Worm (Caenorhabditis elegans) whole organism, early embryonic: Measurements from ENCODE around the gene T28D9.16.

ENCODE experiments used
- F13C5.2 ChIP-seq: sonication (generic microtip); optimal IDR thresholded peaks from 2 replicates; lab custom pipeline; 2017; ENCODE audit warnings: mild to moderate bottlenecking, missing genetic modification characterization, inconsistent platforms, missing compliant biosample characterization
- aly-1 ChIP-seq: sonication (generic microtip); optimal IDR thresholded peaks from 2 replicates; lab custom pipeline; 2016; ENCODE audit warnings: missing genetic modification characterization, missing compliant biosample characterization
- ama-1 ChIP-seq: fragments of 150-350 bp; optimal IDR thresholded peaks from 2 replicates; lab custom pipeline; 2014
- ceh-13 ChIP-seq: fragments of 200-800 bp; sonication (Bioruptor generic); optimal IDR thresholded peaks from 2 replicates; lab custom pipeline; 2018; ENCODE audit warnings: mild to moderate bottlenecking, missing genetic modification characterization, missing compliant biosample characterization
- ets-7 ChIP-seq: sonication (generic microtip); optimal IDR thresholded peaks from 2 replicates; lab custom pipeline; 2016; ENCODE audit warnings: missing genotype, missing genetic modification characterization, missing compliant biosample characterization
- flt-1 ChIP-seq: fragments of 200-800 bp; sonication (Bioruptor generic); IDR thresholded peaks from 2 replicates; pipeline ENCODE4 v1.3.6; 2022; ENCODE audit warnings: missing genetic modification characterization, missing compliant biosample characterization
- hmbx-1 ChIP-seq: sonication (generic microtip); optimal IDR thresholded peaks from 2 replicates; lab custom pipeline; 2016; ENCODE audit warnings: mild to moderate bottlenecking, missing genetic modification characterization, missing compliant biosample characterization
- hmg-4 ChIP-seq: fragments of 200-800 bp; sonication (Bioruptor generic); optimal IDR thresholded peaks from 2 replicates; lab custom pipeline; 2018; ENCODE audit warnings: mild to moderate bottlenecking, missing genetic modification characterization, missing compliant biosample characterization
- hnd-1 ChIP-seq: sonication (generic microtip); optimal IDR thresholded peaks from 2 replicates; lab custom pipeline; 2016; ENCODE audit warnings: missing genetic modification characterization, missing compliant biosample characterization
- pes-1 ChIP-seq: fragments of 200-800 bp; sonication (Bioruptor generic); IDR thresholded peaks from 2 replicates; pipeline ENCODE4 v1.3.6; 2022; ENCODE audit warnings: missing genetic modification reagents, missing genetic modification characterization, missing compliant biosample characterization
- scrt-1 ChIP-seq: fragments of 200-800 bp; sonication (Bioruptor generic); IDR thresholded peaks from 2 replicates; pipeline ENCODE4 v1.3.6; 2022; ENCODE audit warnings: missing genetic modification characterization, missing compliant biosample characterization
- sea-1 ChIP-seq: fragments of 200-800 bp; sonication (Bioruptor generic); conservative IDR thresholded peaks from 2 replicates; pipeline ENCODE4 v1.3.6; 2022; ENCODE audit warnings: missing genetic modification characterization, missing compliant biosample characterization
- tbx-37 ChIP-seq: fragments of 200-800 bp; sonication (Bioruptor generic); conservative IDR thresholded peaks from 2 replicates; pipeline ENCODE4 v1.3.6; 2022; ENCODE audit warnings: missing genetic modification reagents, missing genetic modification characterization, missing compliant biosample characterization
- tra-4 ChIP-seq: sonication (generic microtip); optimal IDR thresholded peaks from 2 replicates; lab custom pipeline; 2017; ENCODE audit warnings: missing genetic modification characterization, missing compliant biosample characterization

- TF ChIP-seq ama-1 (lab: Kevin White, UChicago) = no peak
- TF ChIP-seq tra-4 (tag; lab: Kevin White, UChicago) = no peak
- TF ChIP-seq hmg-4 = peak; percentile 80
- no peak for TF ChIP-seq ceh-13 (GFP tag; lab: Kevin White, UChicago)
- TF ChIP-seq sea-1 (GFP tag; lab: Robert Waterston, UW) = no peak
- TF ChIP-seq hnd-1 (tag; lab: Kevin White, UChicago) = no peak
- TF ChIP-seq aly-1 (tag; lab: Kevin White, UChicago) = peak; percentile 24
- TF ChIP-seq scrt-1 = 0 out of 2 replicates have a peak, but pooled peaks have one; percentile 59
- no peak for TF ChIP-seq F13C5.2
- TF ChIP-seq ets-7 (tag; lab: Kevin White, UChicago) = no peak
- TF ChIP-seq flt-1 = peak; percentile 33; the same call in 1 of the 2 replicates
- TF ChIP-seq hmbx-1 = no peak
- peak; percentile 39; the same call in 1 of the 2 replicates for TF ChIP-seq tbx-37 (GFP tag; lab: Robert Waterston, UW)
- peak; percentile 60; the same call in 1 of the 2 replicates for TF ChIP-seq pes-1 (GFP tag; lab: Robert Waterston, UW)
These were observed 16.4 kb downstream of the T28D9.16 start, which contains the start of the genes T28D9.11 and T28D9.1 for ce11 chrII:6491817-6492452.
